Worm (Caenorhabditis elegans): ENCODE data around the gene F32D1.8.
A peak's percentile ranks its signal among the peaks of the same experiment; 100 is the strongest.

F32D1.8 gene

DNA sequence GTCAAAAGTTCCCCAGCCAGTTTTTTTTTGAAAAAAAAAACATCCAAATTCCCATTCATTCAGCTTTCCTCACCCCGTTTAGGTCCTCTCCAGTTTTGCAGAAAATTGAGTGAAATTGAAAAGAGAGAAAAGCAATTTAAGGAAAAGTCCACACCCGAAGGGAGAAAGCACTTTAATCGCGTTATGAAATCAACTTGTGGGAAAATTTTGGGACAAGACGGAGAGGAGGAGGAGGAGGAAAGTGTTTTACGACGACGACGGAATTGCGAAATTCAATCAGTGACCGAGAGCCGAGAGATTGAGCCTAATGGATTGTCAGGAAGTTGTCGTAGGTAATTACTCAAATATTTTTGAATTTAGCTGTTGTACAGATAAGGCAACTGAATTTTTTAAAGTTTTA, 20.2 kb downstream of the F32D1.8 start:
- TF ChIP-seq nhr-71 (tag; optimal IDR thresholded peaks at IDR 0.05) (peak; percentile 46), mep-1 (tag; optimal IDR thresholded peaks at IDR 0.05) (peak; percentile 7), pax-3 (tag; optimal IDR thresholded peaks at IDR 0.05) (no peak), mab-9 (GFP tag; IDR thresholded peaks at IDR 0.05) (no peak), ztf-4 (tag; optimal IDR thresholded peaks at IDR 0.05) (no peak), efl-3 (GFP tag; optimal IDR thresholded peaks at IDR 0.05) (no peak), pqm-1 (tag; optimal IDR thresholded peaks at IDR 0.05) (no peak), pag-3 (tag; optimal IDR thresholded peaks at IDR 0.05; ENCODE audit: borderline replicate concordance, insufficient read depth) (no peak), nhr-90 (tag; optimal IDR thresholded peaks at IDR 0.05; ENCODE audit: poor library complexity) (no peak), unc-86 (tag; optimal IDR thresholded peaks at IDR 0.05) (no peak), fkh-4 (tag; optimal IDR thresholded peaks at IDR 0.05; ENCODE audit: borderline replicate concordance) (no peak), snu-23 (GFP tag; optimal IDR thresholded peaks at IDR 0.05) (no peak), F16B12.6 (tag; optimal IDR thresholded peaks at IDR 0.05) (no peak), lin-14 (GFP tag; optimal IDR thresholded peaks at IDR 0.05) (peak; percentile 80), aha-1 (tag; optimal IDR thresholded peaks at IDR 0.05) (no peak), tbx-2 (tag; optimal IDR thresholded peaks at IDR 0.05) (peak; percentile 64), unc-98 (GFP tag; IDR thresholded peaks at IDR 0.05) (no peak), lsy-2 (tag; optimal IDR thresholded peaks at IDR 0.05) (peak in 1 of 2 experiments; percentile 36), hlh-4 (tag; optimal IDR thresholded peaks at IDR 0.05) (no peak), grh-1 (GFP tag; IDR thresholded peaks at IDR 0.05) (no peak), zip-4 (GFP tag; optimal IDR thresholded peaks at IDR 0.05) (no peak), sox-4 (tag; optimal IDR thresholded peaks at IDR 0.05) (no peak), lin-15B (tag; optimal IDR thresholded peaks at IDR 0.05) (no peak), dpl-1 (GFP tag; optimal IDR thresholded peaks at IDR 0.05) (no peak), ztf-11 (tag; optimal IDR thresholded peaks at IDR 0.05) (no peak), C34B4.2 (tag; optimal IDR thresholded peaks at IDR 0.05) (no peak), rnt-1 (tag; optimal IDR thresholded peaks at IDR 0.05) (peak; percentile 6), Y116A8C.19 (tag; optimal IDR thresholded peaks at IDR 0.05; ENCODE audit: borderline replicate concordance) (no peak), alr-1 (tag; optimal IDR thresholded peaks at IDR 0.05; ENCODE audit: borderline replicate concordance) (no peak), lin-35 (GFP tag; optimal IDR thresholded peaks at IDR 0.05) (no peak), snpc-4 (tag; optimal IDR thresholded peaks at IDR 0.05) (no peak), skn-1 (tag; optimal IDR thresholded peaks at IDR 0.05) (peak; percentile 38), hpl-2 (GFP tag; optimal IDR thresholded peaks at IDR 0.05) (no peak), elt-2 (tag; optimal IDR thresholded peaks at IDR 0.05) (no peak), zag-1 (tag; optimal IDR thresholded peaks at IDR 0.05) (no peak), dsc-1 (tag; optimal IDR thresholded peaks at IDR 0.05) (no peak), nhr-47 (tag; optimal IDR thresholded peaks at IDR 0.05) (peak; percentile 22), mdl-1 (tag; optimal IDR thresholded peaks at IDR 0.05) (no peak), nhr-77 (tag; optimal IDR thresholded peaks at IDR 0.05) (no peak), unc-30 (tag; optimal IDR thresholded peaks at IDR 0.05) (no peak), C04F5.9 (tag; optimal IDR thresholded peaks at IDR 0.05) (no peak), nhr-84 (tag; optimal IDR thresholded peaks at IDR 0.05) (no peak), xbp-1 (tag; optimal IDR thresholded peaks at IDR 0.05) (no peak), irx-1 (tag; optimal IDR thresholded peaks at IDR 0.05) (peak; percentile 21), C16A3.4 (tag; optimal IDR thresholded peaks at IDR 0.05) (no peak), nhr-19 (GFP tag; conservative IDR thresholded peaks at IDR 0.05) (no peak), mef-2 (tag; optimal IDR thresholded peaks at IDR 0.05) (no peak), egl-13 (tag; optimal IDR thresholded peaks at IDR 0.05) (no peak), lir-3 (tag; optimal IDR thresholded peaks at IDR 0.05; ENCODE audit: poor library complexity) (no peak), egl-27 (tag; optimal IDR thresholded peaks at IDR 0.05) (no peak), tlp-1 (tag; optimal IDR thresholded peaks at IDR 0.05) (no peak), isw-1 (GFP tag; IDR thresholded peaks at IDR 0.05) (no peak), sptf-1 (tag; optimal IDR thresholded peaks at IDR 0.05) (no peak)
